Fruit fly (Drosophila melanogaster) S2 (cell line): Measurements from ENCODE around the gene CG44815.

Experiments used
- CG8478 ChIP-seq: fragments of >200 bp; optimal IDR thresholded peaks from 2 replicates; lab custom pipeline; 2018
- CTCF ChIP-seq, 2 experiments: fragments of >200 bp; optimal IDR thresholded peaks; 2 replicates each; lab custom pipeline; 2018

DNA sequence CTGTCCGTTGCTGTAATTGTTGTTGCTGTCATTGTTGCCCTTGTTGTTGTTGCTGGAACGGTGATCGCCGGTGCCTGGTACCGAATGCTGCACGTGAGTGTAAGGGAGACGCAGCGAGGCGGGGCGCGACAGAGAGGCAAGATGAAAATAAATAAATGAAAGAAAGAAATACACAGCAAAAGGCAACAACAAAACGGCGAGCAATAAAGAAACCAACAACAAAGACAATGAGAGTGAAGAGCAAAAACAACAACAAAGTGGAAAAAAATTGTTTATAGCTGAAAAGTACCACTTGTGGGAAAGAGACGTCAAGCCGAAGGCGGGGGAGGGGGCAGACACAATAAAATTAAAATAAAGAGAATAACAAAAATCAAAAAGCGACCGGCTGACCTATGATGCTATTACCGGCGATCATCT lies 20.6 kb upstream of the CG44815 start:
- TF ChIP-seq CTCF (optimal IDR thresholded peaks at IDR 0.05; lab: Kevin White, UChicago) = no peak
- no peak for TF ChIP-seq CG8478 (lab: Kevin White, UChicago)
